Fruit fly (Drosophila melanogaster): ENCODE results near the gene msl-1.

DNA sequence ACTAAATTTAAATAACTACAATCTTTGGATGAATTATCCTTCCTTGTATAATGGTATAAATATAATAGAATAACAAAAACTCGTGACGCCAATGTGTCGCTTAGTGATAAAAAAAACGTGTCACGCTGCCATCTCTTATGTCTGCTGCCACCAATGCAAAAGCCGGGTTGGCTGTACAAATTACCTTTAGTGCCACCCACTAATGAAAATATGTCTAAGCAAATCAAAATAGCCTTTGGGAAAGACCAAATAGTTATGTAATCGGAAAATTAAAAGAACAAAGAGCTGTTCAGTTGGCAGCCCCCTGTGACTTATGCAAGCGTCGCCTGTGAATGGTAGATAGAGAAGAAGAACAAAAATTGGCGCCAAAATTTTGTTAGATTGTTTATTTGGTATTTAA is 776 bp upstream of the msl-1 start, which contains the start of gene CG10336:
- no peak for TF ChIP-seq CG8478 (optimal IDR thresholded peaks at IDR 0.05)
- TF ChIP-seq CTCF (optimal IDR thresholded peaks at IDR 0.05): no peak
